Fruit fly (Drosophila melanogaster) whole organism, embryonic: ENCODE measurements around the gene SmydA-2.
A peak's percentile ranks its signal among the peaks of the same experiment; 100 is the strongest.

Experiments used
- ATbp ChIP-seq: fragments of 200-800 bp; sonication (Bioruptor generic); optimal IDR thresholded peaks from 2 replicates; lab custom pipeline; 2017; ENCODE audit warnings: missing biosample characterization, mild to moderate bottlenecking, missing genetic modification characterization, missing genetic modification reagents
- B-H2 ChIP-seq: fragments of 200-800 bp; sonication (Bioruptor generic); optimal IDR thresholded peaks from 2 replicates; lab custom pipeline; 2018; ENCODE audit warnings: missing biosample characterization, mild to moderate bottlenecking, missing genetic modification characterization
- CG10654 ChIP-seq: fragments of 200-800 bp; sonication (Bioruptor generic); optimal IDR thresholded peaks from 2 replicates; lab custom pipeline; 2016; ENCODE audit warnings: missing biosample characterization, missing genetic modification characterization
- CG11247 ChIP-seq: fragments of 200-800 bp; sonication (Bioruptor generic); IDR thresholded peaks from 2 replicates; pipeline ENCODE4 v1.3.6; 2022; ENCODE audit warnings: missing biosample characterization, missing genetic modification characterization
- CG11456 ChIP-seq: fragments of 200-800 bp; sonication (Bioruptor generic); IDR thresholded peaks from 3 replicates; pipeline ENCODE4 v1.3.6; 2022; ENCODE audit warnings: missing biosample characterization, missing genetic modification characterization
- CG1603 ChIP-seq: fragments of 200-800 bp; sonication (Bioruptor generic); optimal IDR thresholded peaks from 2 replicates; lab custom pipeline; 2019; ENCODE audit warnings: missing biosample characterization, mild to moderate bottlenecking, missing genetic modification characterization, moderate library complexity
- CG1647 ChIP-seq: fragments of 200-800 bp; sonication (Bioruptor generic); optimal IDR thresholded peaks from 3 replicates; lab custom pipeline; 2016; ENCODE audit warnings: missing biosample characterization, missing genetic modification characterization
- CG16779 ChIP-seq: fragments of 200-800 bp; sonication (Bioruptor generic); IDR thresholded peaks from 2 replicates; pipeline ENCODE4 v1.3.6; 2022; ENCODE audit warnings: missing biosample characterization, missing genetic modification characterization
- CG17359 ChIP-seq: fragments of 200-800 bp; sonication (Bioruptor generic); optimal IDR thresholded peaks from 3 replicates; lab custom pipeline; 2018; ENCODE audit warnings: missing biosample characterization, mild to moderate bottlenecking, missing genetic modification characterization, moderate library complexity
- CG17568 ChIP-seq: fragments of 200-800 bp; sonication (Bioruptor generic); optimal IDR thresholded peaks from 2 replicates; lab custom pipeline; 2018; ENCODE audit warnings: missing biosample characterization, mild to moderate bottlenecking, missing genetic modification characterization, moderate library complexity
- CG17829 ChIP-seq: fragments of 200-800 bp; optimal IDR thresholded peaks from 2 replicates; lab custom pipeline; 2019; ENCODE audit warnings: missing biosample characterization, mild to moderate bottlenecking, missing genetic modification characterization, moderate library complexity
- CG2120 ChIP-seq: fragments of 200-800 bp; sonication (Bioruptor generic); optimal IDR thresholded peaks from 3 replicates; lab custom pipeline; 2016; ENCODE audit warnings: missing biosample characterization, missing genetic modification characterization
- CG2202 ChIP-seq: fragments of 200-800 bp; sonication (Bioruptor generic); optimal IDR thresholded peaks from 2 replicates; lab custom pipeline; 2018; ENCODE audit warnings: missing biosample characterization, mild to moderate bottlenecking, missing genetic modification characterization
- CG2889 ChIP-seq: fragments of 200-800 bp; sonication (Bioruptor generic); IDR thresholded peaks from 3 replicates; pipeline ENCODE4 v1.3.6; 2022; ENCODE audit warnings: missing biosample characterization, missing genetic modification characterization
- CG33213 ChIP-seq: fragments of 200-800 bp; sonication (Bioruptor generic); optimal IDR thresholded peaks from 3 replicates; lab custom pipeline; 2016; ENCODE audit warnings: missing biosample characterization, missing genetic modification characterization
- CG34224 ChIP-seq: fragments of 200-800 bp; sonication (Bioruptor generic); IDR thresholded peaks from 3 replicates; pipeline ENCODE4 v1.3.6; 2022; ENCODE audit warnings: missing biosample characterization, missing genetic modification characterization; ENCODE audit not compliant: partially characterized antibody
- CG4328 ChIP-seq: fragments of 200-800 bp; sonication (Bioruptor generic); optimal IDR thresholded peaks from 3 replicates; lab custom pipeline; 2017; ENCODE audit warnings: missing biosample characterization, missing genetic modification reagents, missing genetic modification characterization
- CG4730 ChIP-seq: fragments of 200-800 bp; sonication (Bioruptor generic); IDR thresholded peaks from 2 replicates; pipeline ENCODE4 v1.3.6; 2022; ENCODE audit warnings: missing biosample characterization, missing genetic modification characterization
- CG6175 ChIP-seq: fragments of 200-800 bp; sonication (Bioruptor generic); IDR thresholded peaks from 3 replicates; pipeline ENCODE4 v1.3.6; 2022; ENCODE audit warnings: missing biosample characterization, missing genetic modification characterization
- CG6272 ChIP-seq: fragments of 200-800 bp; sonication (Bioruptor generic); IDR thresholded peaks from 2 replicates; pipeline ENCODE4 v1.3.6; 2022; ENCODE audit warnings: missing biosample characterization, missing genetic modification characterization
- CG7786 ChIP-seq: fragments of 200-800 bp; sonication (Bioruptor generic); optimal IDR thresholded peaks from 2 replicates; lab custom pipeline; 2016; ENCODE audit warnings: missing biosample characterization, missing genetic modification characterization
- CG7928 ChIP-seq: fragments of 200-800 bp; sonication (Bioruptor generic); optimal IDR thresholded peaks from 2 replicates; lab custom pipeline; 2017; ENCODE audit warnings: missing biosample characterization, mild to moderate bottlenecking, missing genetic modification characterization
- Dip3 ChIP-seq: fragments of 200-800 bp; sonication (Bioruptor generic); optimal IDR thresholded peaks from 3 replicates; lab custom pipeline; 2016; ENCODE audit warnings: missing biosample characterization, missing genetic modification characterization
- Dp ChIP-seq: fragments of 200-800 bp; sonication (Bioruptor generic); optimal IDR thresholded peaks from 2 replicates; lab custom pipeline; 2018; ENCODE audit warnings: missing biosample characterization, mild to moderate bottlenecking, missing genetic modification characterization, moderate library complexity
- E2f1 ChIP-seq: fragments of 200-800 bp; sonication (Bioruptor generic); IDR thresholded peaks from 2 replicates; pipeline ENCODE4 v1.3.6; 2022; ENCODE audit warnings: missing biosample characterization, missing genetic modification characterization
- HmgZ ChIP-seq: fragments of 200-800 bp; sonication (Bioruptor generic); optimal IDR thresholded peaks from 2 replicates; lab custom pipeline; 2018; ENCODE audit warnings: missing biosample characterization, mild to moderate bottlenecking, missing genetic modification characterization
- Meics ChIP-seq: fragments of 200-800 bp; sonication (Bioruptor generic); optimal IDR thresholded peaks from 2 replicates; lab custom pipeline; 2017; ENCODE audit warnings: missing biosample characterization, mild to moderate bottlenecking, missing genetic modification characterization
- NFAT ChIP-seq: fragments of 200-800 bp; sonication (Bioruptor generic); IDR thresholded peaks from 2 replicates; pipeline ENCODE4 v1.3.6; 2022; ENCODE audit warnings: missing biosample characterization, missing genetic modification characterization
- Neu2 ChIP-seq: fragments of 200-800 bp; sonication (Bioruptor generic); optimal IDR thresholded peaks from 3 replicates; lab custom pipeline; 2016; ENCODE audit warnings: missing biosample characterization, missing genetic modification characterization, borderline replicate concordance
- Poxn ChIP-seq: fragments of 200-800 bp; sonication (Bioruptor generic); IDR thresholded peaks from 2 replicates; pipeline ENCODE4 v1.3.6; 2022; ENCODE audit warnings: missing biosample characterization, missing genetic modification characterization
- Ptx1 ChIP-seq: fragments of 200-800 bp; sonication (Bioruptor generic); IDR thresholded peaks from 2 replicates; pipeline ENCODE4 v1.3.6; 2022; ENCODE audit warnings: missing biosample characterization, missing genetic modification characterization
- Side ChIP-seq: fragments of 200-800 bp; sonication (Bioruptor generic); optimal IDR thresholded peaks from 2 replicates; lab custom pipeline; 2016; ENCODE audit warnings: missing biosample characterization, missing genetic modification characterization
- ac ChIP-seq: fragments of 200-800 bp; sonication (Bioruptor generic); optimal IDR thresholded peaks from 3 replicates; lab custom pipeline; 2017; ENCODE audit warnings: missing biosample characterization, mild to moderate bottlenecking, missing genetic modification characterization
- aop ChIP-seq: fragments of 200-800 bp; sonication (Bioruptor generic); IDR thresholded peaks from 2 replicates; pipeline ENCODE4 v1.3.6; 2022; ENCODE audit warnings: missing biosample characterization, missing genetic modification characterization
- ap ChIP-seq: fragments of 200-800 bp; sonication (Bioruptor generic); IDR thresholded peaks from 2 replicates; pipeline ENCODE4 v1.3.6; 2022; ENCODE audit warnings: missing biosample characterization, missing genetic modification characterization
- caup ChIP-seq: fragments of 200-800 bp; sonication (Bioruptor generic); optimal IDR thresholded peaks from 3 replicates; lab custom pipeline; 2017; ENCODE audit warnings: missing biosample characterization, mild to moderate bottlenecking, missing genetic modification characterization, moderate library complexity; ENCODE audit not compliant: severe bottlenecking
- ci ChIP-seq: fragments of 200-800 bp; sonication (Bioruptor generic); IDR thresholded peaks from 3 replicates; pipeline ENCODE4 v1.3.6; 2022; ENCODE audit warnings: missing biosample characterization, missing genetic modification characterization
- dan ChIP-seq: fragments of 200-800 bp; sonication (Bioruptor generic); IDR thresholded peaks from 2 replicates; pipeline ENCODE4 v1.3.6; 2022; ENCODE audit warnings: missing biosample characterization, missing genetic modification characterization
- dm ChIP-seq: fragments of 200-800 bp; sonication (Bioruptor generic); optimal IDR thresholded peaks from 3 replicates; lab custom pipeline; 2016; ENCODE audit warnings: missing biosample characterization, missing genetic modification characterization
- fd102C ChIP-seq: fragments of 200-800 bp; sonication (Bioruptor generic); optimal IDR thresholded peaks from 2 replicates; lab custom pipeline; 2018; ENCODE audit warnings: missing biosample characterization, mild to moderate bottlenecking, missing genetic modification characterization, moderate library complexity
- grn ChIP-seq: fragments of 200-800 bp; sonication (Bioruptor generic); optimal IDR thresholded peaks from 3 replicates; lab custom pipeline; 2017; ENCODE audit warnings: missing biosample characterization, missing genetic modification characterization
- h ChIP-seq: fragments of >200 bp; optimal IDR thresholded peaks from 2 replicates; lab custom pipeline; 2017
- hkb ChIP-seq, 2 experiments: fragments of 200-800 bp in 1 of 2; fragments of >200 bp in 1 of 2; sonication (Bioruptor generic) in 1 of 2; IDR thresholded peaks in 1 of 2; optimal IDR thresholded peaks in 1 of 2; 2 replicates each; pipeline versions ENCODE4 v1.3.6 to Lab custom; 2017 to 2022; ENCODE audit warnings: missing biosample characterization in 1 of 2, missing genetic modification characterization in 1 of 2
- oc ChIP-seq: fragments of 200-800 bp; sonication (Bioruptor generic); optimal IDR thresholded peaks from 2 replicates; lab custom pipeline; 2018; ENCODE audit warnings: missing biosample characterization, mild to moderate bottlenecking, missing genetic modification characterization, moderate library complexity
- p53 ChIP-seq: fragments of 200-800 bp; sonication (Bioruptor generic); optimal IDR thresholded peaks from 2 replicates; lab custom pipeline; 2016; ENCODE audit warnings: missing biosample characterization, missing genetic modification characterization
- pan ChIP-seq, 4 experiments: fragments of >200 bp in 3 of 4; fragments of 200-800 bp in 1 of 4; sonication (Bioruptor generic) in 1 of 4; optimal IDR thresholded peaks in 3 of 4; IDR thresholded peaks in 1 of 4; 2 replicates each; pipeline versions ENCODE4 v1.3.6 to Lab custom; 2017 to 2022; ENCODE audit warnings: missing biosample characterization in 2 of 4, missing genetic modification characterization in 2 of 4, mixed read lengths in 1 of 4
- ro ChIP-seq: fragments of 200-800 bp; sonication (Bioruptor generic); IDR thresholded peaks from 2 replicates; pipeline ENCODE4 v1.3.6; 2022; ENCODE audit warnings: missing biosample characterization, missing genetic modification characterization
- sr ChIP-seq: fragments of 200-800 bp; sonication (Bioruptor generic); IDR thresholded peaks from 3 replicates; pipeline ENCODE4 v1.3.6; 2022; ENCODE audit warnings: missing biosample characterization, missing genetic modification characterization
- tap ChIP-seq: fragments of 200-800 bp; optimal IDR thresholded peaks from 3 replicates; lab custom pipeline; 2019; ENCODE audit warnings: missing biosample characterization, mild to moderate bottlenecking, missing genetic modification characterization, moderate library complexity
- tna ChIP-seq: fragments of 200-800 bp; sonication (Bioruptor generic); IDR thresholded peaks from 2 replicates; pipeline ENCODE4 v1.3.6; 2022; ENCODE audit warnings: missing biosample characterization, missing genetic modification characterization; ENCODE audit not compliant: partially characterized antibody
- trh ChIP-seq: fragments of 200-800 bp; sonication (Bioruptor generic); optimal IDR thresholded peaks from 2 replicates; lab custom pipeline; 2016; ENCODE audit warnings: missing biosample characterization, missing genetic modification characterization

SmydA-2 gene

dm6 chr3L:19040155-19040644 is 37.1 kb upstream of the SmydA-2 start (continued):
- TF ChIP-seq ci (GFP tag; lab: Robert Waterston, UW) (no peak), sr (GFP tag; lab: Robert Waterston, UW) (0 out of 3 replicates have a peak, but pooled peaks have one; percentile 43), CG16779 (GFP tag; lab: Robert Waterston, UW) (no peak), CG34224 (GFP tag; lab: Robert Waterston, UW) (peak; percentile 19; the same call in 1 of the 3 replicates), CG2120 (GFP tag; lab: Kevin White, UChicago) (no peak), Ptx1 (peak; percentile 57), dan (GFP tag; lab: Robert Waterston, UW) (no peak), Poxn (GFP tag; lab: Robert Waterston, UW) (no peak), CG2202 (tag; lab: Kevin White, UChicago) (peak; percentile 60), CG10654 (no peak), CG6272 (GFP tag; lab: Robert Waterston, UW) (no peak), tna (no peak), CG7786 (GFP tag; lab: Kevin White, UChicago) (no peak), E2f1 (no peak), CG11456 (GFP tag; lab: Robert Waterston, UW) (0 out of 3 replicates have a peak, but pooled peaks have one; percentile 41), Neu2 (GFP tag; lab: Kevin White, UChicago) (no peak), dm (GFP tag; lab: Kevin White, UChicago) (no peak), CG17359 (tag; lab: Kevin White, UChicago) (peak; percentile 19), NFAT (GFP tag; lab: Robert Waterston, UW) (no peak), CG1647 (GFP tag; lab: Kevin White, UChicago) (no peak), hkb (optimal IDR thresholded peaks at IDR 0.05; lab: Kevin White, UChicago) (no peak), hkb (GFP tag; IDR thresholded peaks at IDR 0.05; lab: Robert Waterston, UW) (no peak), CG4730 (no peak), CG17568 (GFP tag; lab: Kevin White, UChicago) (peak; percentile 44), ap (GFP tag; lab: Robert Waterston, UW) (no peak), tap (no peak), Side (GFP tag; lab: Kevin White, UChicago) (peak; percentile 5), oc (no peak), CG4328 (GFP tag; lab: Kevin White, UChicago) (no peak), CG1603 (tag; lab: Kevin White, UChicago) (no peak), fd102C (GFP tag; lab: Kevin White, UChicago) (no peak), h (no peak), trh (no peak), p53 (GFP tag; lab: Kevin White, UChicago) (no peak), grn (GFP tag; lab: Kevin White, UChicago) (peak; percentile 74), CG2889 (GFP tag; lab: Robert Waterston, UW) (no peak), CG6175 (GFP tag; lab: Robert Waterston, UW) (peak; percentile 90; the same call in 2 of the 3 replicates), Meics (no peak), caup (GFP tag; lab: Kevin White, UChicago) (peak; percentile 51), Dp (GFP tag; lab: Kevin White, UChicago) (no peak), ATbp (GFP tag; lab: Kevin White, UChicago) (no peak), aop (GFP tag; lab: Robert Waterston, UW) (no peak), ro (GFP tag; lab: Robert Waterston, UW) (no peak), B-H2 (GFP tag; lab: Kevin White, UChicago) (peak; percentile 9), CG17829 (tag; lab: Kevin White, UChicago) (no peak), CG33213 (GFP tag; lab: Kevin White, UChicago) (no peak), pan (optimal IDR thresholded peaks at IDR 0.05; lab: Kevin White, UChicago) (no peak), pan (GFP tag; optimal IDR thresholded peaks at IDR 0.05 in 1 of 2, IDR thresholded peaks at IDR 0.05 in 1 of 2) (peak in 1 of 2 experiments; percentile 84), CG11247 (GFP tag; lab: Robert Waterston, UW) (no peak), HmgZ (tag; lab: Kevin White, UChicago) (peak; percentile 78), CG7928 (no peak), ac (peak; percentile 52), Dip3 (GFP tag; lab: Kevin White, UChicago) (no peak)
